Fruit fly (Drosophila melanogaster) whole organism, embryonic: ENCODE data around the gene mAcon1.

Experiments used
- Awh ChIP-seq: fragments of 200-800 bp; sonication (Bioruptor generic); IDR thresholded peaks from 2 replicates; pipeline ENCODE4, ENCODE4 v1.3.6; 2022; ENCODE audit warnings: missing biosample characterization, missing genetic modification characterization
- Bteb2 ChIP-seq: fragments of 200-800 bp; sonication (Bioruptor generic); optimal IDR thresholded peaks from 2 replicates; lab custom pipeline; 2016; ENCODE audit warnings: missing biosample characterization, missing genetic modification characterization
- CG1024 ChIP-seq: fragments of 200-800 bp; sonication (Bioruptor generic); IDR thresholded peaks from 2 replicates; pipeline ENCODE4 v1.3.6; 2022; ENCODE audit warnings: missing biosample characterization, missing genetic modification characterization
- CG10431 ChIP-seq: fragments of 200-800 bp; sonication (Bioruptor generic); optimal IDR thresholded peaks from 3 replicates; lab custom pipeline; 2018; ENCODE audit warnings: missing biosample characterization, mild to moderate bottlenecking, missing genetic modification characterization
- CG11456 ChIP-seq: fragments of 200-800 bp; sonication (Bioruptor generic); IDR thresholded peaks from 3 replicates; pipeline ENCODE4 v1.3.6; 2022; ENCODE audit warnings: missing biosample characterization, missing genetic modification characterization
- CG11504 ChIP-seq: fragments of 200-800 bp; sonication (Bioruptor generic); optimal IDR thresholded peaks from 3 replicates; lab custom pipeline; 2019; ENCODE audit warnings: missing biosample characterization, mild to moderate bottlenecking, missing genetic modification characterization, moderate library complexity
- CG11696 ChIP-seq: fragments of 200-800 bp; sonication (Bioruptor generic); IDR thresholded peaks from 2 replicates; pipeline ENCODE4 v1.3.6; 2022; ENCODE audit warnings: missing biosample characterization, missing genetic modification characterization
- CG13894 ChIP-seq: fragments of 200-800 bp; sonication (Bioruptor generic); optimal IDR thresholded peaks from 3 replicates; lab custom pipeline; 2018; ENCODE audit warnings: missing biosample characterization, mild to moderate bottlenecking, missing genetic modification characterization, moderate library complexity
- CG16863 ChIP-seq: fragments of 200-800 bp; sonication (Bioruptor generic); optimal IDR thresholded peaks from 3 replicates; lab custom pipeline; 2016; ENCODE audit warnings: missing biosample characterization, missing genetic modification characterization
- CG17361 ChIP-seq: fragments of 200-800 bp; sonication (Bioruptor generic); IDR thresholded peaks from 3 replicates; pipeline ENCODE4 v1.3.6; 2022; ENCODE audit warnings: missing biosample characterization, missing genetic modification characterization
- CG2129 ChIP-seq: fragments of 200-800 bp; sonication (Bioruptor generic); IDR thresholded peaks from 2 replicates; pipeline ENCODE4 v1.3.6; 2022; ENCODE audit warnings: missing biosample characterization, missing genetic modification characterization; ENCODE audit not compliant: partially characterized antibody
- CG4424 ChIP-seq: fragments of 200-800 bp; sonication (Bioruptor generic); optimal IDR thresholded peaks from 3 replicates; lab custom pipeline; 2016; ENCODE audit warnings: missing biosample characterization, missing genetic modification characterization
- CG6654 ChIP-seq: fragments of 200-800 bp; sonication (Bioruptor generic); optimal IDR thresholded peaks from 2 replicates; lab custom pipeline; 2017; ENCODE audit warnings: missing biosample characterization, mild to moderate bottlenecking, missing genetic modification characterization
- CG6689 ChIP-seq: fragments of 200-800 bp; sonication (Bioruptor generic); IDR thresholded peaks from 2 replicates; pipeline ENCODE4 v1.3.6; 2022; ENCODE audit warnings: missing biosample characterization, missing genetic modification characterization
- CG7357 ChIP-seq: fragments of 200-800 bp; sonication (Bioruptor generic); IDR thresholded peaks from 3 replicates; pipeline ENCODE4 v1.3.6; 2022; ENCODE audit warnings: missing biosample characterization, missing genetic modification characterization
- CG7963 ChIP-seq: fragments of 200-800 bp; sonication (Bioruptor generic); IDR thresholded peaks from 3 replicates; pipeline ENCODE4 v1.3.6; 2022; ENCODE audit warnings: missing biosample characterization, missing genetic modification characterization; ENCODE audit not compliant: partially characterized antibody
- CG9609 ChIP-seq: fragments of 200-800 bp; sonication (Bioruptor generic); optimal IDR thresholded peaks from 3 replicates; lab custom pipeline; 2016; ENCODE audit warnings: missing biosample characterization, missing genetic modification characterization
- CG9727 ChIP-seq: fragments of 200-800 bp; sonication (Bioruptor generic); optimal IDR thresholded peaks from 3 replicates; lab custom pipeline; 2017; ENCODE audit warnings: missing biosample characterization, mild to moderate bottlenecking, missing genetic modification characterization
- Chrac-16 ChIP-seq: fragments of 200-800 bp; sonication (Bioruptor generic); optimal IDR thresholded peaks from 3 replicates; lab custom pipeline; 2016; ENCODE audit warnings: missing biosample characterization, missing genetic modification characterization
- CoRest ChIP-seq: fragments of 200-800 bp; sonication (Bioruptor generic); optimal IDR thresholded peaks from 3 replicates; lab custom pipeline; 2018; ENCODE audit warnings: missing biosample characterization, mild to moderate bottlenecking, missing genetic modification characterization, moderate library complexity
- Dek ChIP-seq: fragments of 200-800 bp; sonication (Bioruptor generic); optimal IDR thresholded peaks from 3 replicates; lab custom pipeline; 2019; ENCODE audit warnings: missing biosample characterization, mild to moderate bottlenecking, missing genetic modification characterization, moderate library complexity
- Dll ChIP-seq: fragments of 200-800 bp; sonication (Bioruptor generic); IDR thresholded peaks from 4 replicates; pipeline ENCODE4 v1.3.6; 2022; ENCODE audit warnings: missing biosample characterization, missing genetic modification characterization; ENCODE audit not compliant: partially characterized antibody
- Drgx ChIP-seq: fragments of 200-800 bp; sonication (Bioruptor generic); IDR thresholded peaks from 2 replicates; pipeline ENCODE4 v1.3.6; 2022; ENCODE audit warnings: missing biosample characterization, missing genetic modification characterization
- H15 ChIP-seq: fragments of 200-800 bp; sonication (Bioruptor generic); IDR thresholded peaks from 3 replicates; pipeline ENCODE4 v1.3.6; 2022; ENCODE audit warnings: missing biosample characterization, missing genetic modification characterization
- HLHmδ ChIP-seq: fragments of 200-800 bp; sonication (Bioruptor generic); optimal IDR thresholded peaks from 2 replicates; lab custom pipeline; 2018; ENCODE audit warnings: missing biosample characterization, mild to moderate bottlenecking, missing genetic modification characterization, moderate library complexity
- Hmx ChIP-seq: fragments of 200-800 bp; sonication (Bioruptor generic); optimal IDR thresholded peaks from 2 replicates; lab custom pipeline; 2016; ENCODE audit warnings: missing biosample characterization, missing genetic modification characterization
- Lim3 ChIP-seq: fragments of 200-800 bp; sonication (Bioruptor generic); IDR thresholded peaks from 2 replicates; pipeline ENCODE4 v1.3.6; 2022; ENCODE audit warnings: missing biosample characterization, missing genetic modification characterization
- Myb ChIP-seq: fragments of 200-800 bp; sonication (Bioruptor generic); optimal IDR thresholded peaks from 2 replicates; lab custom pipeline; 2016; ENCODE audit warnings: missing biosample characterization, missing genetic modification characterization
- Rfx ChIP-seq: fragments of 200-800 bp; sonication (Bioruptor generic); IDR thresholded peaks from 2 replicates; pipeline ENCODE4 v1.3.6; 2022; ENCODE audit warnings: missing biosample characterization, missing genetic modification characterization
- Six4 ChIP-seq: fragments of 200-800 bp; sonication (Bioruptor generic); optimal IDR thresholded peaks from 2 replicates; lab custom pipeline; 2016; ENCODE audit warnings: missing biosample characterization, missing genetic modification characterization
- Spps ChIP-seq: fragments of 200-800 bp; sonication (Bioruptor generic); optimal IDR thresholded peaks from 2 replicates; lab custom pipeline; 2018; ENCODE audit warnings: missing biosample characterization, mild to moderate bottlenecking, missing genetic modification characterization
- abd-A ChIP-seq: fragments of 200-800 bp; sonication (Bioruptor generic); optimal IDR thresholded peaks from 3 replicates; lab custom pipeline; 2019; ENCODE audit warnings: missing biosample characterization, mild to moderate bottlenecking, missing genetic modification characterization, moderate library complexity
- bigmax ChIP-seq: fragments of 200-800 bp; sonication (Bioruptor generic); optimal IDR thresholded peaks from 2 replicates; lab custom pipeline; 2018; ENCODE audit warnings: missing biosample characterization, mild to moderate bottlenecking, missing genetic modification characterization
- corto ChIP-seq: fragments of 200-800 bp; sonication (Bioruptor generic); optimal IDR thresholded peaks from 2 replicates; lab custom pipeline; 2016; ENCODE audit warnings: missing biosample characterization, mild to moderate bottlenecking, missing genetic modification characterization, moderate library complexity
- croc ChIP-seq: fragments of 200-800 bp; sonication (Bioruptor generic); conservative IDR thresholded peaks from 3 replicates; pipeline ENCODE4 v1.3.6; 2022; ENCODE audit warnings: missing biosample characterization, missing genetic modification characterization
- ems ChIP-seq: fragments of 200-800 bp; sonication (Bioruptor generic); optimal IDR thresholded peaks from 3 replicates; lab custom pipeline; 2016; ENCODE audit warnings: missing biosample characterization, missing genetic modification characterization
- fd96Cb ChIP-seq: fragments of 200-800 bp; sonication (Bioruptor generic); optimal IDR thresholded peaks from 2 replicates; lab custom pipeline; 2018; ENCODE audit warnings: missing biosample characterization, mild to moderate bottlenecking, missing genetic modification characterization, moderate library complexity
- gcm ChIP-seq: fragments of 200-800 bp; sonication (Bioruptor generic); optimal IDR thresholded peaks from 2 replicates; lab custom pipeline; 2019; ENCODE audit warnings: missing biosample characterization, mild to moderate bottlenecking, missing genetic modification characterization, moderate library complexity
- gem ChIP-seq: fragments of 200-800 bp; sonication (Bioruptor generic); optimal IDR thresholded peaks from 2 replicates; lab custom pipeline; 2019; ENCODE audit warnings: missing biosample characterization, mild to moderate bottlenecking, missing genetic modification characterization, moderate library complexity
- lab ChIP-seq: fragments of 200-800 bp; sonication (Bioruptor generic); optimal IDR thresholded peaks from 3 replicates; lab custom pipeline; 2017; ENCODE audit warnings: missing biosample characterization, missing genetic modification characterization, mild to moderate bottlenecking, moderate library complexity, missing genetic modification reagents
- lbe ChIP-seq: fragments of 200-800 bp; sonication (Bioruptor generic); optimal IDR thresholded peaks from 2 replicates; lab custom pipeline; 2016; ENCODE audit warnings: missing biosample characterization, mild to moderate bottlenecking, missing genetic modification characterization
- lilli ChIP-seq: fragments of 200-800 bp; sonication (Bioruptor generic); optimal IDR thresholded peaks from 3 replicates; lab custom pipeline; 2016; ENCODE audit warnings: missing biosample characterization, missing genetic modification characterization
- lov ChIP-seq, 2 experiments: fragments of 200-800 bp in 1 of 2; fragments of >200 bp in 1 of 2; sonication (Bioruptor generic) in 1 of 2; IDR thresholded peaks in 1 of 2; optimal IDR thresholded peaks in 1 of 2; 2 replicates in 1 of 2; 3 replicates in 1 of 2; pipeline versions ENCODE4 v1.3.6 to Lab custom; 2017 to 2022; ENCODE audit warnings: missing biosample characterization in 1 of 2, missing genetic modification characterization in 1 of 2
- nau ChIP-seq: fragments of 200-800 bp; sonication (Bioruptor generic); optimal IDR thresholded peaks from 3 replicates; lab custom pipeline; 2017; ENCODE audit warnings: missing biosample characterization, mild to moderate bottlenecking, missing genetic modification characterization, missing genetic modification reagents
- pb ChIP-seq: fragments of 200-800 bp; sonication (Bioruptor generic); optimal IDR thresholded peaks from 3 replicates; lab custom pipeline; 2016; ENCODE audit warnings: missing biosample characterization, missing genetic modification characterization
- schlank ChIP-seq: fragments of 200-800 bp; sonication (Bioruptor generic); optimal IDR thresholded peaks from 2 replicates; lab custom pipeline; 2018; ENCODE audit warnings: missing biosample characterization, mild to moderate bottlenecking, missing genetic modification characterization
- toy ChIP-seq: fragments of 200-800 bp; sonication (Bioruptor generic); IDR thresholded peaks from 2 replicates; pipeline ENCODE4 v1.3.6; 2022; ENCODE audit warnings: missing biosample characterization, missing genetic modification characterization
- trem ChIP-seq: fragments of 200-800 bp; optimal IDR thresholded peaks from 3 replicates; lab custom pipeline; 2019; ENCODE audit warnings: missing biosample characterization, mild to moderate bottlenecking, missing genetic modification characterization, moderate library complexity
- unpg ChIP-seq: fragments of 200-800 bp; sonication (Bioruptor generic); optimal IDR thresholded peaks from 3 replicates; lab custom pipeline; 2018; ENCODE audit warnings: missing biosample characterization, mild to moderate bottlenecking, missing genetic modification characterization, moderate library complexity
- zf30C ChIP-seq: fragments of 200-800 bp; sonication (Bioruptor generic); optimal IDR thresholded peaks from 3 replicates; lab custom pipeline; 2018; ENCODE audit warnings: missing biosample characterization, mild to moderate bottlenecking, missing genetic modification characterization

The mAcon1 gene

dm6 chr2L:21163311-21163842, 5.0 kb upstream of the mAcon1 start, which contains the start of gene Noc2 (continued):
- TF ChIP-seq Dek (no peak), croc (GFP tag; lab: Robert Waterston, UW) (no peak), CG11504 (tag; lab: Kevin White, UChicago) (peak; percentile 56), CG7357 (no peak), H15 (GFP tag; lab: Robert Waterston, UW) (peak; percentile 62; the same call in 2 of the 3 replicates), unpg (peak; percentile 27), CG7963 (GFP tag; lab: Robert Waterston, UW) (peak; percentile 14; the same call in 1 of the 3 replicates), Hmx (GFP tag; lab: Kevin White, UChicago) (no peak), Six4 (GFP tag; lab: Kevin White, UChicago) (no peak), CG10431 (GFP tag; lab: Kevin White, UChicago) (no peak), CG9727 (GFP tag; lab: Kevin White, UChicago) (peak; percentile 33), abd-A (no peak), corto (GFP tag; lab: Kevin White, UChicago) (no peak), HLHmδ (GFP tag; lab: Kevin White, UChicago) (no peak), CG17361 (peak; percentile 74), zf30C (GFP tag; lab: Kevin White, UChicago) (no peak), Drgx (GFP tag; lab: Robert Waterston, UW) (no peak; the same call in 1 of the 2 replicates), Chrac-16 (GFP tag; lab: Kevin White, UChicago) (peak; percentile 34), lab (GFP tag; lab: Kevin White, UChicago) (peak; percentile 66), Rfx (GFP tag; lab: Robert Waterston, UW) (peak; percentile 68; the same call in 1 of the 2 replicates), pb (GFP tag; lab: Kevin White, UChicago) (no peak), CoRest (tag; lab: Kevin White, UChicago) (peak; percentile 60), fd96Cb (tag; lab: Kevin White, UChicago) (peak; percentile 48), lbe (GFP tag; lab: Kevin White, UChicago) (no peak), lov (optimal IDR thresholded peaks at IDR 0.05; lab: Kevin White, UChicago) (no peak), lov (GFP tag; IDR thresholded peaks at IDR 0.05; lab: Robert Waterston, UW) (no peak), CG9609 (GFP tag; lab: Kevin White, UChicago) (no peak), Awh (GFP tag; lab: Robert Waterston, UW) (no peak), toy (GFP tag; lab: Robert Waterston, UW) (no peak), CG11696 (GFP tag; lab: Robert Waterston, UW) (0 out of 2 replicates have a peak, but pooled peaks have one; percentile 39), CG13894 (tag; lab: Kevin White, UChicago) (no peak), CG6654 (GFP tag; lab: Kevin White, UChicago) (peak; percentile 20), bigmax (GFP tag; lab: Kevin White, UChicago) (peak; percentile 11), CG1024 (GFP tag; lab: Robert Waterston, UW) (peak; percentile 60), gem (tag; lab: Kevin White, UChicago) (peak; percentile 65), CG16863 (GFP tag; lab: Kevin White, UChicago) (no peak), CG2129 (no peak), Lim3 (no peak), lilli (GFP tag; lab: Kevin White, UChicago) (peak; percentile 52), CG6689 (GFP tag; lab: Robert Waterston, UW) (peak; percentile 17; the same call in 1 of the 2 replicates), Myb (GFP tag; lab: Kevin White, UChicago) (no peak), Bteb2 (GFP tag; lab: Kevin White, UChicago) (no peak), Spps (tag; lab: Kevin White, UChicago) (no peak), schlank (no peak), ems (peak; percentile 21), trem (tag; lab: Kevin White, UChicago) (peak; percentile 92), gcm (GFP tag; lab: Kevin White, UChicago) (no peak), CG4424 (GFP tag; lab: Kevin White, UChicago) (peak; percentile 56), nau (no peak), CG11456 (GFP tag; lab: Robert Waterston, UW) (peak; percentile 72; the same call in 1 of the 3 replicates), Dll (GFP tag; lab: Robert Waterston, UW) (no peak)
